Fruit fly (Drosophila melanogaster) whole organism, adult: ENCODE results near the gene CG33128.

ENCODE experiments used
- CG11617 ChIP-seq: fragments of 200-800 bp; sonication (Bioruptor generic); optimal IDR thresholded peaks from 2 replicates; lab custom pipeline; 2017; ENCODE audit warnings: mild to moderate bottlenecking, missing biosample characterization, missing genetic modification reagents, missing genetic modification characterization
- CG12768 ChIP-seq: fragments of 200-800 bp; sonication (Bioruptor generic); optimal IDR thresholded peaks from 2 replicates; lab custom pipeline; 2017; ENCODE audit warnings: missing biosample characterization, missing genetic modification characterization, mild to moderate bottlenecking, moderate library complexity, missing genetic modification reagents
- CG14711 ChIP-seq: fragments of 200-800 bp; sonication (Bioruptor generic); optimal IDR thresholded peaks from 2 replicates; lab custom pipeline; 2018; ENCODE audit warnings: missing biosample characterization, mild to moderate bottlenecking, missing genetic modification characterization, moderate library complexity
- CG1620 ChIP-seq: fragments of 200-800 bp; sonication (Bioruptor generic); optimal IDR thresholded peaks from 2 replicates; lab custom pipeline; 2016; ENCODE audit warnings: missing biosample characterization, missing genetic modification characterization
- CG33017 ChIP-seq: fragments of 200-800 bp; sonication (Bioruptor generic); optimal IDR thresholded peaks from 2 replicates; lab custom pipeline; 2018; ENCODE audit warnings: missing biosample characterization, mild to moderate bottlenecking, missing genetic modification characterization, moderate library complexity
- CG5204 ChIP-seq: fragments of 200-800 bp; sonication (Bioruptor generic); optimal IDR thresholded peaks from 2 replicates; lab custom pipeline; 2016; ENCODE audit warnings: missing biosample characterization, missing genetic modification characterization
- CG7045 ChIP-seq: fragments of 200-800 bp; sonication (Bioruptor generic); optimal IDR thresholded peaks from 2 replicates; lab custom pipeline; 2017; ENCODE audit warnings: missing biosample characterization, mild to moderate bottlenecking, missing genetic modification characterization
- CG7101 ChIP-seq: fragments of 200-800 bp; sonication (Bioruptor generic); optimal IDR thresholded peaks from 2 replicates; lab custom pipeline; 2018; ENCODE audit warnings: missing biosample characterization, mild to moderate bottlenecking, missing genetic modification characterization, moderate library complexity
- Clk ChIP-seq: fragments of 200-800 bp; sonication (Bioruptor generic); optimal IDR thresholded peaks from 2 replicates; lab custom pipeline; 2017; ENCODE audit warnings: missing biosample characterization, missing genetic modification characterization
- Crg-1 ChIP-seq: fragments of 200-800 bp; sonication (Bioruptor generic); optimal IDR thresholded peaks from 2 replicates; lab custom pipeline; 2016; ENCODE audit warnings: missing biosample characterization, missing genetic modification characterization
- Hr96 ChIP-seq: fragments of 200-800 bp; sonication (Bioruptor generic); optimal IDR thresholded peaks from 2 replicates; lab custom pipeline; 2016; ENCODE audit warnings: missing biosample characterization, missing genetic modification characterization
- Mnt ChIP-seq: fragments of 200-800 bp; sonication (Bioruptor generic); optimal IDR thresholded peaks from 2 replicates; lab custom pipeline; 2016; ENCODE audit warnings: missing biosample characterization, mild to moderate bottlenecking, missing genetic modification characterization
- bab1 ChIP-seq: fragments of 200-800 bp; sonication (Bioruptor generic); optimal IDR thresholded peaks from 3 replicates; lab custom pipeline; 2019; ENCODE audit warnings: missing biosample characterization, mild to moderate bottlenecking, missing genetic modification characterization, moderate library complexity
- cic ChIP-seq: fragments of 200-800 bp; sonication (Bioruptor generic); optimal IDR thresholded peaks from 2 replicates; lab custom pipeline; 2017; ENCODE audit warnings: missing biosample characterization, mild to moderate bottlenecking, missing genetic modification characterization, moderate library complexity
- cnc ChIP-seq, 2 experiments: fragments of >200 bp; optimal IDR thresholded peaks; 2 replicates each; lab custom pipeline; 2017
- kay ChIP-seq: fragments of 200-800 bp; sonication (Bioruptor generic); peaks from one replicate; lab custom pipeline; 2016; ENCODE audit warnings: missing biosample characterization, missing genetic modification characterization, borderline replicate concordance
- ovo ChIP-seq: fragments of 200-800 bp; sonication (Bioruptor generic); optimal IDR thresholded peaks from 2 replicates; lab custom pipeline; 2016; ENCODE audit warnings: missing biosample characterization, missing genetic modification characterization
- pad ChIP-seq: fragments of 200-800 bp; sonication (Bioruptor generic); optimal IDR thresholded peaks from 3 replicates; lab custom pipeline; 2017; ENCODE audit warnings: missing biosample characterization, missing genetic modification characterization, mild to moderate bottlenecking, moderate library complexity, missing genetic modification reagents
- tj ChIP-seq: fragments of 200-800 bp; sonication (Bioruptor generic); optimal IDR thresholded peaks from 3 replicates; lab custom pipeline; 2017; ENCODE audit warnings: missing biosample characterization, mild to moderate bottlenecking, missing genetic modification characterization, moderate library complexity
- toe ChIP-seq: fragments of 200-800 bp; sonication (Bioruptor generic); optimal IDR thresholded peaks from 2 replicates; lab custom pipeline; 2016; ENCODE audit warnings: missing biosample characterization, missing genetic modification characterization

CG33128 gene

dm6 chr2L:1456305-1456704, 37.6 kb upstream of the CG33128 start:
- TF ChIP-seq CG7101 (tag; lab: Kevin White, UChicago) = no peak
- no peak for TF ChIP-seq CG12768
- no peak for TF ChIP-seq tj (GFP tag; lab: Kevin White, UChicago)
- TF ChIP-seq cnc (optimal IDR thresholded peaks at IDR 0.05; lab: Kevin White, UChicago) = no peak
- no peak for TF ChIP-seq Hr96 (GFP tag; lab: Kevin White, UChicago)
- TF ChIP-seq CG33017 (tag; lab: Kevin White, UChicago) = no peak
- TF ChIP-seq Crg-1 (GFP tag; lab: Kevin White, UChicago) = no peak
- no peak for TF ChIP-seq CG5204
- TF ChIP-seq CG1620 (GFP tag; lab: Kevin White, UChicago) = no peak
- TF ChIP-seq CG11617 (GFP tag; lab: Kevin White, UChicago) = no peak
- TF ChIP-seq cic (GFP tag; lab: Kevin White, UChicago) = no peak
- TF ChIP-seq bab1 (GFP tag; lab: Kevin White, UChicago) = no peak

- TF ChIP-seq CG33017 (tag; lab: Kevin White, UChicago) (no peak), Clk (GFP tag; lab: Kevin White, UChicago) (no peak), CG14711 (tag; lab: Kevin White, UChicago) (no peak), CG1620 (GFP tag; lab: Kevin White, UChicago) (no peak), CG7045 (GFP tag; lab: Kevin White, UChicago) (no peak)
Measured at dm6 chr2L:1456822-1457221, 37.0 kb upstream of the CG33128 start.

- TF ChIP-seq Mnt (GFP tag; lab: Kevin White, UChicago) (no peak), cnc (optimal IDR thresholded peaks at IDR 0.05; lab: Kevin White, UChicago) (no peak), CG5204 (no peak), CG33017 (tag; lab: Kevin White, UChicago) (no peak), ovo (GFP tag; lab: Kevin White, UChicago) (no peak), CG7101 (tag; lab: Kevin White, UChicago) (no peak), CG1620 (GFP tag; lab: Kevin White, UChicago) (no peak), tj (GFP tag; lab: Kevin White, UChicago) (no peak), Clk (GFP tag; lab: Kevin White, UChicago) (no peak), cic (GFP tag; lab: Kevin White, UChicago) (no peak), toe (GFP tag; lab: Kevin White, UChicago) (no peak), CG11617 (GFP tag; lab: Kevin White, UChicago) (no peak), Hr96 (GFP tag; lab: Kevin White, UChicago) (no peak), CG14711 (tag; lab: Kevin White, UChicago) (no peak), bab1 (GFP tag; lab: Kevin White, UChicago) (no peak), CG7045 (GFP tag; lab: Kevin White, UChicago) (no peak), pad (no peak)
Measured at dm6 chr2L:1458584-1459203, 35.2 kb upstream of the CG33128 start.

- TF ChIP-seq CG12768 (no peak), kay (GFP tag; lab: Kevin White, UChicago) (no peak), CG14711 (tag; lab: Kevin White, UChicago) (no peak), bab1 (GFP tag; lab: Kevin White, UChicago) (no peak), CG7045 (GFP tag; lab: Kevin White, UChicago) (no peak), Clk (GFP tag; lab: Kevin White, UChicago) (no peak)
Measured at dm6 chr2L:1459344-1459743, 34.5 kb upstream of the CG33128 start.

- no peak for TF ChIP-seq CG12768
- TF ChIP-seq cnc (optimal IDR thresholded peaks at IDR 0.05; lab: Kevin White, UChicago) = no peak
- TF ChIP-seq bab1 (GFP tag; lab: Kevin White, UChicago) = no peak
- TF ChIP-seq Mnt (GFP tag; lab: Kevin White, UChicago) = no peak
- TF ChIP-seq toe (GFP tag; lab: Kevin White, UChicago) = no peak
- no peak for TF ChIP-seq CG33017 (tag; lab: Kevin White, UChicago)
- TF ChIP-seq CG1620 (GFP tag; lab: Kevin White, UChicago) = no peak
- no peak for TF ChIP-seq CG11617 (GFP tag; lab: Kevin White, UChicago)
- TF ChIP-seq Crg-1 (GFP tag; lab: Kevin White, UChicago) = no peak
Measured at dm6 chr2L:1460463-1461219, 33.2 kb upstream of the CG33128 start.

dm6 chr2L:1462136-1462535, 31.7 kb upstream of the CG33128 start:
- TF ChIP-seq Mnt (GFP tag; lab: Kevin White, UChicago) = no peak
- TF ChIP-seq CG1620 (GFP tag; lab: Kevin White, UChicago) = no peak
- TF ChIP-seq CG7101 (tag; lab: Kevin White, UChicago) = no peak
- no peak for TF ChIP-seq CG5204
- no peak for TF ChIP-seq ovo (GFP tag; lab: Kevin White, UChicago)
- no peak for TF ChIP-seq pad
- no peak for TF ChIP-seq toe (GFP tag; lab: Kevin White, UChicago)
- no peak for TF ChIP-seq CG7045 (GFP tag; lab: Kevin White, UChicago)
- TF ChIP-seq bab1 (GFP tag; lab: Kevin White, UChicago) = no peak
- TF ChIP-seq CG11617 (GFP tag; lab: Kevin White, UChicago) = no peak
- no peak for TF ChIP-seq Crg-1 (GFP tag; lab: Kevin White, UChicago)
